Worm (Caenorhabditis elegans): ENCODE results near the gene B0272.3.

ce11 chrX:9401963-9402362 lies 29.3 kb upstream of the B0272.3 start:
- TF ChIP-seq elt-1 (tag; optimal IDR thresholded peaks at IDR 0.05; ENCODE audit: borderline replicate concordance, insufficient read depth) (no peak), lin-32 (GFP tag; optimal IDR thresholded peaks at IDR 0.05) (no peak), unc-62 (GFP tag; optimal IDR thresholded peaks at IDR 0.05) (no peak), nhr-28 (tag; optimal IDR thresholded peaks at IDR 0.05) (no peak), ces-1 (GFP tag; optimal IDR thresholded peaks at IDR 0.05) (no peak)

Measured in whole organism, mixed stage, embryonic.